Worm (Caenorhabditis elegans) whole organism, L2 larva: Measurements from ENCODE around the gene zipt-15.
A peak's percentile ranks its signal among the peaks of the same experiment; 100 is the strongest.

ENCODE experiments used
- C34F6.9 ChIP-seq: fragments of 150-350 bp; optimal IDR thresholded peaks from 2 replicates; lab custom pipeline; 2014; ENCODE audit warnings: missing biosample characterization, missing genetic modification characterization
- R02D3.7 ChIP-seq: fragments of 150-350 bp; optimal IDR thresholded peaks from 2 replicates; lab custom pipeline; 2014; ENCODE audit warnings: missing biosample characterization, missing genetic modification characterization
- Y55F3AM.14 ChIP-seq: fragments of 200-800 bp; sonication (Bioruptor generic); optimal IDR thresholded peaks from 2 replicates; lab custom pipeline; 2018; ENCODE audit warnings: mild to moderate bottlenecking, missing genetic modification characterization, missing compliant biosample characterization
- ZK546.5 ChIP-seq: sonication (generic microtip); optimal IDR thresholded peaks from 2 replicates; lab custom pipeline; 2017; ENCODE audit warnings: missing biosample characterization, missing genetic modification characterization
- alr-1 ChIP-seq: fragments of 150-350 bp; optimal IDR thresholded peaks from 2 replicates; lab custom pipeline; 2014; ENCODE audit warnings: missing biosample characterization, missing genetic modification characterization
- aly-2 ChIP-seq: fragments of 150-350 bp; optimal IDR thresholded peaks from 2 replicates; lab custom pipeline; 2014; ENCODE audit warnings: missing biosample characterization, missing genetic modification characterization
- ama-1 ChIP-seq: fragments of 150-350 bp; optimal IDR thresholded peaks from 2 replicates; lab custom pipeline; 2018; ENCODE audit warnings: inconsistent platforms
- blmp-1 ChIP-seq: sonication (generic microtip); optimal IDR thresholded peaks from 2 replicates; lab custom pipeline; 2017; ENCODE audit warnings: missing genetic modification characterization, mild to moderate bottlenecking, missing compliant biosample characterization, antibody characterized with exemption, moderate library complexity; ENCODE audit not compliant: insufficient read depth
- ceh-16 ChIP-seq: fragments of 150-350 bp; optimal IDR thresholded peaks from 2 replicates; lab custom pipeline; 2014; ENCODE audit warnings: missing biosample characterization, missing genetic modification characterization
- ceh-82 ChIP-seq: fragments of 150-350 bp; optimal IDR thresholded peaks from 2 replicates; lab custom pipeline; 2014; ENCODE audit warnings: missing biosample characterization, missing genetic modification characterization
- crh-2 ChIP-seq: sonication (generic microtip); optimal IDR thresholded peaks from 2 replicates; lab custom pipeline; 2017; ENCODE audit warnings: missing biosample characterization, missing genetic modification characterization
- dmd-4 ChIP-seq: sonication (generic microtip); optimal IDR thresholded peaks from 2 replicates; lab custom pipeline; 2017; ENCODE audit warnings: missing biosample characterization, missing genetic modification characterization
- egl-27 ChIP-seq: sonication (generic microtip); optimal IDR thresholded peaks from 3 replicates; lab custom pipeline; 2017; ENCODE audit warnings: missing biosample characterization, missing genetic modification reagents, missing genetic modification characterization
- elt-1 ChIP-seq: fragments of 150-350 bp; optimal IDR thresholded peaks from 2 replicates; lab custom pipeline; 2014; ENCODE audit warnings: missing biosample characterization, missing genetic modification characterization
- elt-3 ChIP-seq: sonication (generic microtip); optimal IDR thresholded peaks from 2 replicates; lab custom pipeline; 2017; ENCODE audit warnings: missing biosample characterization, missing genetic modification characterization
- fos-1 ChIP-seq: fragments of 150-350 bp; optimal IDR thresholded peaks from 2 replicates; lab custom pipeline; 2014; ENCODE audit warnings: missing biosample characterization, missing genetic modification characterization
- lin-13 ChIP-seq: fragments of 150-350 bp; optimal IDR thresholded peaks from 2 replicates; lab custom pipeline; 2014; ENCODE audit warnings: missing biosample characterization, missing genetic modification reagents, missing genetic modification characterization
- lsy-2 ChIP-seq, 2 experiments: fragments of 150-350 bp in 1 of 2; sonication (generic microtip) in 1 of 2; optimal IDR thresholded peaks; 2 replicates each; lab custom pipeline; 2014 to 2017; ENCODE audit warnings: missing biosample characterization in 2 of 2, missing genetic modification characterization in 2 of 2
- mab-5 ChIP-seq: fragments of 150-350 bp; optimal IDR thresholded peaks from 2 replicates; lab custom pipeline; 2014; ENCODE audit warnings: missing biosample characterization, missing genetic modification characterization
- mbf-1 ChIP-seq: sonication (generic microtip); optimal IDR thresholded peaks from 2 replicates; lab custom pipeline; 2017; ENCODE audit warnings: missing biosample characterization, missing genetic modification characterization
- mdl-1 ChIP-seq, 2 experiments: fragments of 150-350 bp in 1 of 2; sonication (generic microtip) in 1 of 2; optimal IDR thresholded peaks; 2 replicates each; lab custom pipeline; 2017; ENCODE audit warnings: missing biosample characterization in 2 of 2, missing genetic modification characterization in 2 of 2
- nhr-10 ChIP-seq: sonication (generic microtip); optimal IDR thresholded peaks from 2 replicates; lab custom pipeline; 2017; ENCODE audit warnings: missing biosample characterization, missing genetic modification characterization
- nhr-11 ChIP-seq: fragments of 150-350 bp; optimal IDR thresholded peaks from 2 replicates; lab custom pipeline; 2014; ENCODE audit warnings: missing biosample characterization, missing genetic modification characterization
- nhr-12 ChIP-seq: fragments of 150-350 bp; optimal IDR thresholded peaks from 2 replicates; lab custom pipeline; 2014; ENCODE audit warnings: missing biosample characterization, missing genetic modification characterization
- nhr-129 ChIP-seq: fragments of 150-350 bp; optimal IDR thresholded peaks from 2 replicates; lab custom pipeline; 2014; ENCODE audit warnings: missing biosample characterization, missing genetic modification characterization
- nhr-21 ChIP-seq: fragments of 150-350 bp; optimal IDR thresholded peaks from 2 replicates; lab custom pipeline; 2014; ENCODE audit warnings: missing biosample characterization, missing genetic modification characterization
- nhr-23 ChIP-seq: fragments of 150-350 bp; optimal IDR thresholded peaks from 2 replicates; lab custom pipeline; 2014; ENCODE audit warnings: missing biosample characterization, missing genetic modification reagents, missing genetic modification characterization
- nhr-237 ChIP-seq: fragments of 150-350 bp; optimal IDR thresholded peaks from 2 replicates; lab custom pipeline; 2014; ENCODE audit warnings: missing biosample characterization, missing genetic modification characterization
- nhr-25 ChIP-seq: fragments of 150-350 bp; sonication (generic microtip); optimal IDR thresholded peaks from 3 replicates; lab custom pipeline; 2014; ENCODE audit warnings: missing biosample characterization, missing genetic modification characterization
- nhr-6 ChIP-seq: fragments of 150-350 bp; optimal IDR thresholded peaks from 2 replicates; lab custom pipeline; 2014; ENCODE audit warnings: missing biosample characterization, missing genetic modification characterization
- nhr-77 ChIP-seq: fragments of 150-350 bp; optimal IDR thresholded peaks from 2 replicates; lab custom pipeline; 2014; ENCODE audit warnings: missing biosample characterization, missing genetic modification characterization
- peb-1 ChIP-seq: fragments of 150-350 bp; optimal IDR thresholded peaks from 2 replicates; lab custom pipeline; 2014; ENCODE audit warnings: missing biosample characterization, missing genetic modification characterization
- sem-4 ChIP-seq: fragments of 150-350 bp; optimal IDR thresholded peaks from 2 replicates; lab custom pipeline; 2014; ENCODE audit warnings: missing biosample characterization, missing genetic modification reagents, missing genetic modification characterization
- skn-1 ChIP-seq: sonication (generic microtip); optimal IDR thresholded peaks from 2 replicates; lab custom pipeline; 2017; ENCODE audit warnings: missing biosample characterization, missing genetic modification characterization
- sma-3 ChIP-seq: sonication (generic microtip); optimal IDR thresholded peaks from 2 replicates; lab custom pipeline; 2016; ENCODE audit warnings: missing genetic modification reagents, missing genetic modification characterization, missing compliant biosample characterization
- sma-9 ChIP-seq, 2 experiments: fragments of 150-350 bp in 1 of 2; sonication (generic microtip) in 1 of 2; optimal IDR thresholded peaks; 2 replicates each; lab custom pipeline; 2014 to 2016; ENCODE audit warnings: missing genetic modification characterization in 2 of 2, mild to moderate bottlenecking in 1 of 2, missing biosample characterization in 1 of 2, missing compliant biosample characterization in 1 of 2, missing genetic modification reagents in 1 of 2, moderate library complexity in 1 of 2
- unc-39 ChIP-seq: fragments of 150-350 bp; optimal IDR thresholded peaks from 2 replicates; lab custom pipeline; 2014; ENCODE audit warnings: missing biosample characterization, missing genetic modification characterization
- unc-55 ChIP-seq: fragments of 150-350 bp; sonication (generic microtip); optimal IDR thresholded peaks from 3 replicates; lab custom pipeline; 2014; ENCODE audit warnings: missing biosample characterization, missing genetic modification reagents, missing genetic modification characterization
- unc-62 ChIP-seq: fragments of 150-350 bp; optimal IDR thresholded peaks from 2 replicates; lab custom pipeline; 2014; ENCODE audit warnings: missing biosample characterization, missing genetic modification reagents, missing genetic modification characterization
- zag-1 ChIP-seq: fragments of 150-350 bp; optimal IDR thresholded peaks from 2 replicates; lab custom pipeline; 2014; ENCODE audit warnings: missing biosample characterization, missing genetic modification characterization
- ztf-1 ChIP-seq: fragments of 200-800 bp; sonication (Bioruptor generic); conservative IDR thresholded peaks from 2 replicates; pipeline ENCODE4 v1.3.6; 2022; ENCODE audit warnings: missing genetic modification characterization, missing compliant biosample characterization
- ztf-11 ChIP-seq: sonication (generic microtip); optimal IDR thresholded peaks from 2 replicates; lab custom pipeline; 2017; ENCODE audit warnings: missing biosample characterization, missing genetic modification characterization
- ztf-4 ChIP-seq: fragments of 150-350 bp; optimal IDR thresholded peaks from 2 replicates; lab custom pipeline; 2014; ENCODE audit warnings: missing biosample characterization, missing genetic modification characterization

The zipt-15 gene

DNA sequence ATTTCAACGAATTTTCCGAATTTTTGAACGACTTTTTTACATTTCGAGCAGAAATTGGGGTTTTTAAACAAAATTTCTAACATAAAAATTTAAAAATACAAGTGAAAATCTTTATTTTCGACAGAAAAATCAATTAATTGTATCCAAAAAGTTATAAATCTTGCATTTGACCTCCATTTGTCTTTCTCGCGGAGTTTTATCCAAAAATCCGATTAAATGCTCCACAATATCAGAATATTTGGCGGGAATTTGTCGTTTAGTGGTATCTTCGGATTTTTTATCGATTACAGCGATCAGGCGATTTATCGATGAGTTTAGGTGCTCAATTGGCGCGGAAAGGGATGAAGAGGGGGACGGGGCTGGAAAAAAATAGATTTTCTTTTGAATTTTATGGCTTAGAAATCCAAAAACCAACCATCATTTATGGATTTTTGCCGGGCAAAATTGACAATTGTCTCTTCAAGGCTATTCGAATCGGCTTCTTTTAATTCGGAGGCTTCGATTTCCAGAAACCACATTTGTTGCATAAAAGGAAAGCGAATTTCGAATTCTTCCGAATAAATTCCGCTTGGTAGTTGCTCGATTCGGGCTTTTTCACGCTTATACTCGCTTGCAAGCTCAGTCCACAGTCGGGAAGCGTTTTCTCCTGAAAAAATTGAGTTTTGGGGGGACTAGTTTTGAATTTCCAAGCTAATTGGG, 5.7 kb upstream of the zipt-15 start:
- TF ChIP-seq sma-9 (GFP tag; optimal IDR thresholded peaks at IDR 0.05; lab: Kevin White, UChicago) (no peak), sma-9 (tag; optimal IDR thresholded peaks at IDR 0.05; lab: Kevin White, UChicago) (no peak), ama-1 (no peak), lsy-2 (tag; optimal IDR thresholded peaks at IDR 0.05; lab: Kevin White, UChicago) (no peak), sem-4 (no peak), lin-13 (GFP tag; lab: Kevin White, UChicago) (no peak), R02D3.7 (tag; lab: Kevin White, UChicago) (no peak), egl-27 (tag; lab: Kevin White, UChicago) (no peak), ztf-1 (no peak), skn-1 (tag; lab: Kevin White, UChicago) (no peak), mdl-1 (tag; optimal IDR thresholded peaks at IDR 0.05; lab: Kevin White, UChicago) (no peak), peb-1 (tag; lab: Kevin White, UChicago) (no peak), ceh-16 (tag; lab: Kevin White, UChicago) (no peak), ztf-11 (tag; lab: Kevin White, UChicago) (no peak), unc-39 (tag; lab: Kevin White, UChicago) (no peak), unc-62 (no peak), ZK546.5 (no peak), blmp-1 (no peak)
- TF ChIP-seq, all 48 proteins: peak for 0

DNA sequence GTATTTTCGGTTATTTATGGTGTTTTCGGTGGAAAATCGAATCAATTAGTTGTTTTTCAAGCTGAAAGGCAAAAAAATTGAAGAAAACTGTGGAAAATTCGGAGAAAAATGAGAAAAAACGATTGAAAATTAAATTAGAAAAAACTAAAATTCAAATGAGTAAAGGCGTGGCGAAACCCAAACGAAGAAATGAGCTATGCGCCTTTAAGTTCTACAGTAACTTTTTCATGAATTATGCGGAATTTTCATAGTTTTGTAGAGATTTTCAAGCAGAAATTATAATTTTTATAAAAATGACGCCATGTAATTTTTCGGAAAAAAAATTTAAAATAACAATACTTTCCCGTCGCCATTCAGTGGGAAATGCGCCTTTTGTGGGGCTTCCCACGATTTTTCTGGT, 4.9 kb upstream of the zipt-15 start:
- no peak for TF ChIP-seq ceh-16 (tag; lab: Kevin White, UChicago)
- no peak for TF ChIP-seq R02D3.7 (tag; lab: Kevin White, UChicago)
- no peak for TF ChIP-seq unc-62
- no peak for TF ChIP-seq nhr-237 (tag; lab: Kevin White, UChicago)
- no peak for TF ChIP-seq nhr-23 (tag; lab: Kevin White, UChicago)
- no peak for TF ChIP-seq elt-1
- TF ChIP-seq ama-1, result no peak
- TF ChIP-seq nhr-25, result no peak
- TF ChIP-seq unc-55 (GFP tag; lab: Kevin White, UChicago), result no peak
- TF ChIP-seq Y55F3AM.14 (GFP tag; lab: Kevin White, UChicago), result no peak
- TF ChIP-seq nhr-10 (tag; lab: Kevin White, UChicago), result no peak
- TF ChIP-seq ZK546.5, result no peak
- no peak for TF ChIP-seq skn-1 (tag; lab: Kevin White, UChicago)
- TF ChIP-seq lin-13 (GFP tag; lab: Kevin White, UChicago), result no peak
- TF ChIP-seq peb-1 (tag; lab: Kevin White, UChicago), result no peak
- TF ChIP-seq nhr-12 (tag; lab: Kevin White, UChicago), result no peak

DNA sequence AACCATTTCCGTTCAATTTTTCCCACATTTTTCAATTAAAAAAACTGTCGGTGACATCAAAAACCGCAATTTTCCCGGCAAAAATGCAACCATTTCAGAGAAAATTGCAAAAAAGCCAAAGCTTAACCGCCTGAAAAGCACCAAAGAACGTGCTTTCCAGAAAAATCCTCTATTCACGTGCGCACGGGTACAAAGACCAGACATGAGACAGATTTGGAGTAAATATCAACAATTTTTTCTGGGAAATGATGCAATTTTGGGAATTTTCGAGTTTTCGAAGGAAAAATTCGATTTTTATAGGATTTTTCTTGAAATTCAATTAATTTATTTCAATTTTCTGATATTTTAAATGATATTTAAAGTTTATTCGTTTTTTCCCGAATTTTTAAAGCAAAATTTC, 4.4 kb upstream of the zipt-15 start:
- TF ChIP-seq elt-3 (tag; lab: Kevin White, UChicago), result no peak
- TF ChIP-seq ceh-82 (tag; lab: Kevin White, UChicago), result no peak
- TF ChIP-seq crh-2 (tag; lab: Kevin White, UChicago), result no peak
- TF ChIP-seq nhr-25, result no peak
- TF ChIP-seq nhr-129, result peak; percentile 86
- no peak for TF ChIP-seq unc-62
- peak; percentile 41 for TF ChIP-seq C34F6.9 (tag; lab: Kevin White, UChicago)
- TF ChIP-seq blmp-1, result no peak

DNA sequence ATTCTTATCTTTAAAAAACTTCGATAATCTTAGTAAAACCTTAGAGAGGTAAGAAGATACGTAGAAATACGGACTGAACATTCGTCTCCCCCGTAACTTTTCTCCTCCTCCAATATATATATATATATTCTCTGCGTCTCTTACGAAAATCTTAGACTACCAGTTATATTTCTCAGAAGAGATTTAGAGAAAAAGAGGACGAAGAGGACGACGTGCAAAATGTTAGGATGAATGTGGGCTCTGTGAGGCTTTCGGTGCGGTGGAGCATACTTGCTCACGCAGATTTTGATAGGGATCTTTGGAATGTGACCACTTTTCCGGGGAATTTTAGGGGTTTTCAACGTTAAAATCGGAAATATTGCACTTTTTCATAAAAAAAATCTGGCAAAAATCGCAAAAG, 3.7 kb upstream of the zipt-15 start:
- no peak for TF ChIP-seq unc-39 (tag; lab: Kevin White, UChicago)
- no peak for TF ChIP-seq alr-1 (tag; lab: Kevin White, UChicago)
- TF ChIP-seq skn-1 (tag; lab: Kevin White, UChicago), result peak; percentile 33
- TF ChIP-seq unc-55 (GFP tag; lab: Kevin White, UChicago), result peak; percentile 97
- TF ChIP-seq aly-2 (tag; lab: Kevin White, UChicago), result no peak
- TF ChIP-seq nhr-6 (tag; lab: Kevin White, UChicago), result peak; percentile 35
- no peak for TF ChIP-seq R02D3.7 (tag; lab: Kevin White, UChicago)
- TF ChIP-seq zag-1 (tag; lab: Kevin White, UChicago), result peak; percentile 75
- TF ChIP-seq nhr-25, result peak; percentile 63
- peak; percentile 63 for TF ChIP-seq mab-5 (tag; lab: Kevin White, UChicago)
- TF ChIP-seq mbf-1 (tag; lab: Kevin White, UChicago), result no peak
- TF ChIP-seq blmp-1, result no peak
- peak; percentile 26 for TF ChIP-seq egl-27 (tag; lab: Kevin White, UChicago)
- TF ChIP-seq sem-4, result peak; percentile 76
- TF ChIP-seq ztf-1, result no peak
- no peak for TF ChIP-seq nhr-77 (tag; lab: Kevin White, UChicago)
- TF ChIP-seq elt-3 (tag; lab: Kevin White, UChicago), result no peak
- peak; percentile 1 for TF ChIP-seq ceh-16 (tag; lab: Kevin White, UChicago)
- no peak for TF ChIP-seq ztf-4 (tag; lab: Kevin White, UChicago)
- TF ChIP-seq nhr-129, result peak; percentile 74
- TF ChIP-seq unc-62, result no peak
- TF ChIP-seq Y55F3AM.14 (GFP tag; lab: Kevin White, UChicago), result no peak
- TF ChIP-seq ztf-11 (tag; lab: Kevin White, UChicago), result no peak
- no peak for TF ChIP-seq nhr-21 (tag; lab: Kevin White, UChicago)
- no peak for TF ChIP-seq nhr-12 (tag; lab: Kevin White, UChicago)
- no peak for TF ChIP-seq nhr-11 (tag; lab: Kevin White, UChicago)
- TF ChIP-seq ZK546.5, result no peak
- no peak for TF ChIP-seq ceh-82 (tag; lab: Kevin White, UChicago)
- TF ChIP-seq fos-1 (tag; lab: Kevin White, UChicago), result peak; percentile 46
- no peak for TF ChIP-seq nhr-10 (tag; lab: Kevin White, UChicago)
- TF ChIP-seq peb-1 (tag; lab: Kevin White, UChicago), result no peak
- peak; percentile 81 for TF ChIP-seq crh-2 (tag; lab: Kevin White, UChicago)
- peak; percentile 96 for TF ChIP-seq C34F6.9 (tag; lab: Kevin White, UChicago)
- no peak for TF ChIP-seq dmd-4 (tag; lab: Kevin White, UChicago)
- no peak for TF ChIP-seq sma-3 (GFP tag; lab: Kevin White, UChicago)
